Worm (Caenorhabditis elegans) whole organism, mixed stage, embryonic: Measurements from ENCODE around the gene C36A4.10.

Experiments
- flh-1 ChIP-seq: fragments of 200-800 bp; sonication (Bioruptor generic); optimal IDR thresholded peaks from 2 replicates; lab custom pipeline; 2018; ENCODE audit warnings: mild to moderate bottlenecking, missing genetic modification characterization, moderate library complexity, missing compliant biosample characterization
- mep-1 ChIP-seq: fragments of 150-350 bp; optimal IDR thresholded peaks from 2 replicates; lab custom pipeline; 2017; ENCODE audit warnings: missing biosample characterization, missing genetic modification reagents, missing genetic modification characterization, inconsistent platforms

- TF ChIP-seq flh-1 (GFP tag; lab: Kevin White, UChicago), result no peak
- TF ChIP-seq mep-1 (tag; lab: Kevin White, UChicago), result no peak
Observed at ce11 chrIII:3831798-3832197, 517 bp upstream of the C36A4.10 start.
